Worm (Caenorhabditis elegans) whole organism, L1 larva: ENCODE results near the gene fkb-6.

Source experiments
- C16A3.4 ChIP-seq: fragments of 150-350 bp; optimal IDR thresholded peaks from 2 replicates; lab custom pipeline; 2014; ENCODE audit warnings: missing biosample characterization, missing genetic modification characterization
- C34B4.2 ChIP-seq: sonication (generic microtip); optimal IDR thresholded peaks from 2 replicates; lab custom pipeline; 2017; ENCODE audit warnings: mild to moderate bottlenecking, missing genetic modification characterization, missing compliant biosample characterization
- alr-1 ChIP-seq: fragments of 200-800 bp; sonication (Bioruptor generic); optimal IDR thresholded peaks from 2 replicates; lab custom pipeline; 2018; ENCODE audit warnings: borderline replicate concordance, mild to moderate bottlenecking, missing genetic modification characterization, missing compliant biosample characterization
- aly-2 ChIP-seq: fragments of 150-350 bp; optimal IDR thresholded peaks from 2 replicates; lab custom pipeline; 2014; ENCODE audit warnings: missing biosample characterization, missing genetic modification characterization
- ama-1 ChIP-seq: fragments of 150-350 bp; optimal IDR thresholded peaks from 2 replicates; lab custom pipeline; 2014
- ceh-63 ChIP-seq: fragments of 200-800 bp; sonication (Bioruptor generic); optimal IDR thresholded peaks from 2 replicates; lab custom pipeline; 2018; ENCODE audit warnings: mild to moderate bottlenecking, missing genetic modification characterization, missing compliant biosample characterization
- ceh-82 ChIP-seq, 3 experiments: fragments of 150-350 bp in 1 of 3; sonication (generic microtip) in 2 of 3; optimal IDR thresholded peaks; 2 replicates each; lab custom pipeline; 2014 to 2017; ENCODE audit warnings: missing biosample characterization in 3 of 3, missing genetic modification characterization in 3 of 3
- ceh-88 ChIP-seq: fragments of 200-800 bp; sonication (Bioruptor generic); IDR thresholded peaks from 2 replicates; pipeline ENCODE4 v1.3.6; 2022; ENCODE audit warnings: missing genetic modification characterization, missing compliant biosample characterization
- ceh-90 ChIP-seq: sonication (generic microtip); optimal IDR thresholded peaks from 2 replicates; lab custom pipeline; 2016; ENCODE audit warnings: missing genetic modification characterization, missing compliant biosample characterization
- ces-1 ChIP-seq: fragments of 150-350 bp; optimal IDR thresholded peaks from 2 replicates; lab custom pipeline; 2014; ENCODE audit warnings: missing biosample characterization, missing genetic modification reagents, missing genetic modification characterization
- dpl-1 ChIP-seq, 3 experiments: fragments of 150-350 bp in 2 of 3; sonication (generic microtip) in 1 of 3; optimal IDR thresholded peaks; 2 replicates each; lab custom pipeline; 2014 to 2017; ENCODE audit warnings: missing biosample characterization in 3 of 3, missing genetic modification characterization in 3 of 3, missing genetic modification reagents in 3 of 3
- efl-3 ChIP-seq: fragments of 200-800 bp; sonication (Bioruptor generic); optimal IDR thresholded peaks from 2 replicates; lab custom pipeline; 2018; ENCODE audit warnings: mild to moderate bottlenecking, missing genetic modification characterization, missing compliant biosample characterization
- egl-13 ChIP-seq: sonication (generic microtip); optimal IDR thresholded peaks from 2 replicates; lab custom pipeline; 2016; ENCODE audit warnings: missing genotype, missing genetic modification reagents, missing genetic modification characterization, missing compliant biosample characterization
- elt-2 ChIP-seq: sonication (generic microtip); optimal IDR thresholded peaks from 2 replicates; lab custom pipeline; 2016; ENCODE audit warnings: missing genetic modification characterization, mild to moderate bottlenecking, inconsistent platforms, missing compliant biosample characterization, missing genetic modification reagents
- ets-5 ChIP-seq: fragments of 200-800 bp; sonication (Bioruptor generic); IDR thresholded peaks from 2 replicates; pipeline ENCODE4 v1.3.6; 2022; ENCODE audit warnings: missing genetic modification characterization, missing compliant biosample characterization
- fkh-8 ChIP-seq: sonication (generic microtip); optimal IDR thresholded peaks from 2 replicates; lab custom pipeline; 2016; ENCODE audit warnings: mild to moderate bottlenecking, missing genetic modification characterization, missing compliant biosample characterization
- fos-1 ChIP-seq: fragments of 150-350 bp; optimal IDR thresholded peaks from 2 replicates; lab custom pipeline; 2014; ENCODE audit warnings: missing biosample characterization, missing genetic modification characterization
- grh-1 ChIP-seq: fragments of 200-800 bp; sonication (Bioruptor generic); IDR thresholded peaks from 2 replicates; pipeline ENCODE4 v1.3.6; 2022; ENCODE audit warnings: missing genetic modification reagents, missing genetic modification characterization, missing compliant biosample characterization
- hlh-4 ChIP-seq: sonication (generic microtip); optimal IDR thresholded peaks from 2 replicates; lab custom pipeline; 2016; ENCODE audit warnings: mild to moderate bottlenecking, missing genetic modification characterization, missing compliant biosample characterization
- irx-1 ChIP-seq: sonication (generic microtip); optimal IDR thresholded peaks from 2 replicates; lab custom pipeline; 2016; ENCODE audit warnings: missing genetic modification characterization, missing compliant biosample characterization
- isw-1 ChIP-seq: fragments of 200-800 bp; sonication (Bioruptor generic); IDR thresholded peaks from 2 replicates; pipeline ENCODE4 v1.3.6; 2022; ENCODE audit warnings: missing genetic modification characterization, missing compliant biosample characterization
- lin-13 ChIP-seq: fragments of 150-350 bp; optimal IDR thresholded peaks from 2 replicates; lab custom pipeline; 2014; ENCODE audit warnings: missing biosample characterization, missing genetic modification reagents, missing genetic modification characterization
- lin-14 ChIP-seq: fragments of 200-800 bp; sonication (Bioruptor generic); optimal IDR thresholded peaks from 2 replicates; lab custom pipeline; 2018; ENCODE audit warnings: mild to moderate bottlenecking, missing genetic modification characterization, moderate library complexity, missing compliant biosample characterization
- lin-15B ChIP-seq: fragments of 150-350 bp; sonication (generic microtip); optimal IDR thresholded peaks from 3 replicates; lab custom pipeline; 2014; ENCODE audit warnings: missing biosample characterization, missing genetic modification characterization
- lin-35 ChIP-seq, 2 experiments: fragments of 150-350 bp; optimal IDR thresholded peaks; 2 replicates each; lab custom pipeline; 2014; ENCODE audit warnings: missing biosample characterization in 2 of 2, missing genetic modification characterization in 2 of 2, missing genetic modification reagents in 2 of 2
- lin-39 ChIP-seq: fragments of 150-350 bp; optimal IDR thresholded peaks from 2 replicates; lab custom pipeline; 2014; ENCODE audit warnings: missing biosample characterization, missing genetic modification reagents, missing genetic modification characterization
- lsy-2 ChIP-seq, 2 experiments: fragments of 150-350 bp; optimal IDR thresholded peaks; 2 replicates each; lab custom pipeline; 2014; ENCODE audit warnings: missing biosample characterization in 2 of 2, missing genetic modification characterization in 2 of 2
- mab-9 ChIP-seq: fragments of 200-800 bp; sonication (Bioruptor generic); IDR thresholded peaks from 2 replicates; pipeline ENCODE4 v1.3.6; 2022; ENCODE audit warnings: missing genetic modification reagents, missing genetic modification characterization, missing compliant biosample characterization
- mdl-1 ChIP-seq, 2 experiments: fragments of 150-350 bp; optimal IDR thresholded peaks; 2 replicates each; lab custom pipeline; 2014 to 2017; ENCODE audit warnings: missing biosample characterization in 2 of 2, missing genetic modification characterization in 2 of 2, inconsistent platforms in 1 of 2
- mep-1 ChIP-seq: fragments of 150-350 bp; optimal IDR thresholded peaks from 2 replicates; lab custom pipeline; 2014; ENCODE audit warnings: missing biosample characterization, missing genetic modification characterization
- nhr-11 ChIP-seq: fragments of 150-350 bp; optimal IDR thresholded peaks from 2 replicates; lab custom pipeline; 2014; ENCODE audit warnings: missing biosample characterization, missing genetic modification characterization
- nhr-12 ChIP-seq: sonication (generic microtip); optimal IDR thresholded peaks from 2 replicates; lab custom pipeline; 2017; ENCODE audit warnings: missing biosample characterization, missing genetic modification characterization
- nhr-20 ChIP-seq: sonication (generic microtip); optimal IDR thresholded peaks from 2 replicates; lab custom pipeline; 2016; ENCODE audit warnings: mild to moderate bottlenecking, missing genetic modification characterization, missing compliant biosample characterization
- nhr-237 ChIP-seq: fragments of 150-350 bp; optimal IDR thresholded peaks from 2 replicates; lab custom pipeline; 2014; ENCODE audit warnings: missing biosample characterization, missing genetic modification characterization
- nhr-28 ChIP-seq: fragments of 150-350 bp; optimal IDR thresholded peaks from 2 replicates; lab custom pipeline; 2014; ENCODE audit warnings: missing biosample characterization, missing genetic modification characterization
- nhr-71 ChIP-seq: sonication (generic microtip); optimal IDR thresholded peaks from 2 replicates; lab custom pipeline; 2016; ENCODE audit warnings: mild to moderate bottlenecking, missing genetic modification characterization, moderate library complexity, missing compliant biosample characterization
- nhr-76 ChIP-seq: sonication (generic microtip); optimal IDR thresholded peaks from 2 replicates; lab custom pipeline; 2017; ENCODE audit warnings: missing biosample characterization, missing genetic modification characterization
- nhr-77 ChIP-seq: fragments of 150-350 bp; optimal IDR thresholded peaks from 2 replicates; lab custom pipeline; 2014; ENCODE audit warnings: missing biosample characterization, missing genetic modification characterization
- nhr-84 ChIP-seq: sonication (generic microtip); optimal IDR thresholded peaks from 2 replicates; lab custom pipeline; 2017; ENCODE audit warnings: missing biosample characterization, missing genetic modification characterization
- nhr-85 ChIP-seq: sonication (generic microtip); peaks from one replicate; lab custom pipeline; 2016; ENCODE audit warnings: missing genetic modification characterization, inconsistent platforms, missing compliant biosample characterization
- nhr-90 ChIP-seq: sonication (generic microtip); optimal IDR thresholded peaks from 2 replicates; lab custom pipeline; 2016; ENCODE audit warnings: mild to moderate bottlenecking, missing genetic modification characterization, missing compliant biosample characterization; ENCODE audit not compliant: poor library complexity
- pqm-1 ChIP-seq: sonication (generic microtip); optimal IDR thresholded peaks from 3 replicates; lab custom pipeline; 2017; ENCODE audit warnings: missing biosample characterization, missing genetic modification characterization
- skn-1 ChIP-seq: fragments of 150-350 bp; optimal IDR thresholded peaks from 2 replicates; lab custom pipeline; 2014; ENCODE audit warnings: missing biosample characterization, missing genetic modification characterization
- snpc-4 ChIP-seq: fragments of 150-350 bp; optimal IDR thresholded peaks from 2 replicates; lab custom pipeline; 2014; ENCODE audit warnings: missing biosample characterization, missing genetic modification characterization
- snu-23 ChIP-seq: sonication (generic microtip); optimal IDR thresholded peaks from 2 replicates; lab custom pipeline; 2016; ENCODE audit warnings: missing genetic modification characterization, missing compliant biosample characterization
- sptf-1 ChIP-seq: fragments of 150-350 bp; optimal IDR thresholded peaks from 2 replicates; lab custom pipeline; 2014; ENCODE audit warnings: missing biosample characterization, missing genetic modification characterization
- unc-130 ChIP-seq: fragments of 150-350 bp; optimal IDR thresholded peaks from 2 replicates; lab custom pipeline; 2017; ENCODE audit warnings: missing biosample characterization, missing genetic modification characterization, inconsistent platforms
- unc-62 ChIP-seq: fragments of 150-350 bp; optimal IDR thresholded peaks from 2 replicates; lab custom pipeline; 2014; ENCODE audit warnings: missing biosample characterization, missing genetic modification reagents, missing genetic modification characterization
- unc-98 ChIP-seq: fragments of 200-800 bp; sonication (Bioruptor generic); IDR thresholded peaks from 2 replicates; pipeline ENCODE4 v1.3.6; 2022; ENCODE audit warnings: missing genetic modification characterization, missing compliant biosample characterization
- vab-15 ChIP-seq: sonication (generic microtip); optimal IDR thresholded peaks from 2 replicates; lab custom pipeline; 2017; ENCODE audit warnings: missing genotype, mild to moderate bottlenecking, missing genetic modification characterization, missing compliant biosample characterization
- ztf-4 ChIP-seq: fragments of 150-350 bp; optimal IDR thresholded peaks from 2 replicates; lab custom pipeline; 2014; ENCODE audit warnings: missing biosample characterization, missing genetic modification characterization

The fkb-6 gene

DNA sequence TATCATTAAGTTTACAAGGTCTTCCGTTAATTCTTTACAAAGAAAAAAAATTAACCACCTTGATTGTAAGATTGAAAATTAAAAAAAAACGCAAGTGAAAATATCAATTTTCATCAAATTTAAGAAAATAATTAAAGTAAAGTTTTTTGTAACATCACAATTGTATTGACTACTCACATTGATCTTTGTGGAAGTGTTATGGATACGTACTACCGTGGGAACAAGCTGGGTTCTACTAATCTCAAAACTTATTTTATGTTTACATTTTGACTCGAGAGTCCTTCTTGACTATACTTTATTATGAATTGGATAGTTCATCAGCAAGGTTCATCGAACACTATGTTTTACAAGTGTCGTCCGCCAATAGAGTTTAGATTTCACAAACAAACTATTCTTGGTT, 16.4 kb upstream of the fkb-6 start, which contains the start of gene num-1:
num-1 (plus strand) TSS at position 301 of the 400 bp plus-strand sequence.
- no peak for TF ChIP-seq ztf-4 (tag; lab: Kevin White, UChicago)
- TF ChIP-seq nhr-71 (tag; lab: Kevin White, UChicago): no peak
- no peak for TF ChIP-seq ceh-90
- TF ChIP-seq skn-1: no peak
- TF ChIP-seq lin-39 (tag; lab: Kevin White, UChicago): no peak
- TF ChIP-seq sptf-1 (tag; lab: Kevin White, UChicago): no peak
- TF ChIP-seq nhr-237 (tag; lab: Kevin White, UChicago): no peak
- no peak for TF ChIP-seq irx-1 (tag; lab: Kevin White, UChicago)
- no peak for TF ChIP-seq aly-2 (tag; lab: Kevin White, UChicago)
- no peak for TF ChIP-seq dpl-1 (GFP tag; optimal IDR thresholded peaks at IDR 0.05; lab: Kevin White, UChicago)
- no peak for TF ChIP-seq lin-14
- TF ChIP-seq ama-1 (lab: Kevin White, UChicago): no peak
- TF ChIP-seq ets-5 (GFP tag; lab: Robert Waterston, UW): no peak
- no peak for TF ChIP-seq nhr-90
- no peak for TF ChIP-seq vab-15 (tag; lab: Kevin White, UChicago)
- no peak for TF ChIP-seq nhr-12 (tag; lab: Kevin White, UChicago)
- TF ChIP-seq unc-62 (GFP tag; lab: Kevin White, UChicago): no peak
- no peak for TF ChIP-seq mab-9 (GFP tag; lab: Robert Waterston, UW)
- TF ChIP-seq ceh-82 (tag; optimal IDR thresholded peaks at IDR 0.05; lab: Kevin White, UChicago): no peak
- TF ChIP-seq nhr-76: no peak
- TF ChIP-seq, all 84 proteins: peak for 0

DNA sequence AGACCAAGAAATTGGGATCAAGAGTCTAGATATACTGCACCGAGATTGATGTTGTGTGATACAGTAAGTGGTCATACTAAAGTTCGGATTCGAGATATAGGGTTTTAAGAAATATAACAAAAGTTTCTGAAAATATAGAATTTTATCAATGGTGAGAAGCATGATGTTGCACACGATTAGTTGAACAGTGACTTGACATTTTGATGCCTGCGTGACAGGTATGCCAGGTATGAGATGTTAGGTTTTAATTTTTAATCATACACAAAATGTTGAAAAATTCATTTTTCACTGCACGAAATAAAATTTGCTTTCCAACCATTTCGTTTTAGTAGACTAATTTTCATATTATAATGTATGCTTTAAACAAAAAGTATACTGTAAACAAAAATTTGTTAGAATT, 15.5 kb upstream of the fkb-6 start:
- TF ChIP-seq lin-35 (GFP tag; optimal IDR thresholded peaks at IDR 0.05; lab: Kevin White, UChicago) (no peak), mdl-1 (tag; optimal IDR thresholded peaks at IDR 0.05; lab: Kevin White, UChicago) (no peak), fkh-8 (tag; lab: Kevin White, UChicago) (no peak), fos-1 (tag; lab: Kevin White, UChicago) (no peak), isw-1 (GFP tag; lab: Robert Waterston, UW) (no peak), grh-1 (GFP tag; lab: Robert Waterston, UW) (no peak), mep-1 (tag; lab: Kevin White, UChicago) (no peak), ceh-82 (tag; optimal IDR thresholded peaks at IDR 0.05; lab: Kevin White, UChicago) (no peak), ceh-88 (GFP tag; lab: Robert Waterston, UW) (no peak), nhr-77 (tag; lab: Kevin White, UChicago) (no peak), ces-1 (GFP tag; lab: Kevin White, UChicago) (no peak), nhr-90 (no peak), lin-13 (GFP tag; lab: Kevin White, UChicago) (no peak), lin-15B (tag; lab: Kevin White, UChicago) (no peak), nhr-28 (tag; lab: Kevin White, UChicago) (no peak), nhr-11 (tag; lab: Kevin White, UChicago) (no peak), alr-1 (tag; lab: Kevin White, UChicago) (no peak), pqm-1 (tag; lab: Kevin White, UChicago) (no peak), hlh-4 (tag; lab: Kevin White, UChicago) (no peak), nhr-85 (no peak)

- TF ChIP-seq snu-23 (GFP tag; lab: Kevin White, UChicago) (peak; percentile 16), egl-13 (tag; lab: Kevin White, UChicago) (no peak), nhr-84 (tag; lab: Kevin White, UChicago) (no peak), nhr-90 (no peak), mdl-1 (tag; optimal IDR thresholded peaks at IDR 0.05; lab: Kevin White, UChicago) (peak in 1 of 2 experiments; percentile 18), snpc-4 (tag; lab: Kevin White, UChicago) (no peak), C16A3.4 (no peak), lin-39 (tag; lab: Kevin White, UChicago) (no peak), efl-3 (GFP tag; lab: Kevin White, UChicago) (no peak), elt-2 (tag; lab: Kevin White, UChicago) (peak; percentile 40), lin-35 (GFP tag; optimal IDR thresholded peaks at IDR 0.05; lab: Kevin White, UChicago) (peak in 1 of 2 experiments; percentile 32), alr-1 (tag; lab: Kevin White, UChicago) (no peak), unc-98 (GFP tag; lab: Robert Waterston, UW) (no peak), C34B4.2 (tag; lab: Kevin White, UChicago) (no peak), irx-1 (tag; lab: Kevin White, UChicago) (no peak), ceh-63 (GFP tag; lab: Kevin White, UChicago) (no peak), ztf-4 (tag; lab: Kevin White, UChicago) (no peak), nhr-28 (tag; lab: Kevin White, UChicago) (no peak), lsy-2 (tag; optimal IDR thresholded peaks at IDR 0.05; lab: Kevin White, UChicago) (peak in 1 of 2 experiments; percentile 31), unc-130 (tag; lab: Kevin White, UChicago) (no peak), nhr-20 (tag; lab: Kevin White, UChicago) (peak; percentile 4)
Measured at ce11 chrV:20831867-20832266, 14.1 kb upstream of the fkb-6 start.
